Fruit fly (Drosophila melanogaster) whole organism, embryonic: ENCODE measurements around the gene Amacr.

Experiments
- CG11398 ChIP-seq: fragments of 200-800 bp; sonication (Bioruptor generic); optimal IDR thresholded peaks from 2 replicates; lab custom pipeline; 2016; ENCODE audit warnings: missing biosample characterization, missing genetic modification characterization
- CG11504 ChIP-seq: fragments of 200-800 bp; sonication (Bioruptor generic); optimal IDR thresholded peaks from 3 replicates; lab custom pipeline; 2019; ENCODE audit warnings: missing biosample characterization, mild to moderate bottlenecking, missing genetic modification characterization, moderate library complexity
- CG12104 ChIP-seq: fragments of 200-800 bp; sonication (Bioruptor generic); optimal IDR thresholded peaks from 3 replicates; lab custom pipeline; 2016; ENCODE audit warnings: missing biosample characterization, missing genetic modification characterization
- CG12219 ChIP-seq: fragments of 200-800 bp; sonication (Bioruptor generic); optimal IDR thresholded peaks from 3 replicates; lab custom pipeline; 2018; ENCODE audit warnings: missing biosample characterization, mild to moderate bottlenecking, missing genetic modification characterization
- CG15514 ChIP-seq: fragments of 200-800 bp; sonication (Bioruptor generic); optimal IDR thresholded peaks from 3 replicates; lab custom pipeline; 2017; ENCODE audit warnings: missing biosample characterization, missing genetic modification characterization, mild to moderate bottlenecking, moderate library complexity, missing genetic modification reagents
- CG1602 ChIP-seq: fragments of 200-800 bp; sonication (Bioruptor generic); optimal IDR thresholded peaks from 3 replicates; lab custom pipeline; 2016; ENCODE audit warnings: missing biosample characterization, missing genetic modification characterization
- CG1647 ChIP-seq: fragments of 200-800 bp; sonication (Bioruptor generic); optimal IDR thresholded peaks from 3 replicates; lab custom pipeline; 2016; ENCODE audit warnings: missing biosample characterization, missing genetic modification characterization
- CG1792 ChIP-seq: fragments of 200-800 bp; sonication (Bioruptor generic); optimal IDR thresholded peaks from 2 replicates; lab custom pipeline; 2016; ENCODE audit warnings: missing biosample characterization, missing genetic modification characterization
- CG18011 ChIP-seq: fragments of 200-800 bp; sonication (Bioruptor generic); optimal IDR thresholded peaks from 2 replicates; lab custom pipeline; 2017; ENCODE audit warnings: missing biosample characterization, missing genetic modification characterization, mild to moderate bottlenecking, moderate library complexity, missing genotype
- CG4707 ChIP-seq: fragments of 200-800 bp; sonication (Bioruptor generic); optimal IDR thresholded peaks from 2 replicates; lab custom pipeline; 2018; ENCODE audit warnings: missing biosample characterization, mild to moderate bottlenecking, missing genetic modification characterization, moderate library complexity
- CG5953 ChIP-seq: fragments of 200-800 bp; sonication (Bioruptor generic); IDR thresholded peaks from 2 replicates; pipeline ENCODE4 v1.3.6; 2022; ENCODE audit warnings: missing biosample characterization, missing genetic modification characterization
- CG8290 ChIP-seq, 3 experiments: fragments of 200-800 bp; sonication (Bioruptor generic); optimal IDR thresholded peaks; 2 replicates each; lab custom pipeline; 2016 to 2019; ENCODE audit warnings: missing biosample characterization in 3 of 3, missing genetic modification characterization in 3 of 3, mild to moderate bottlenecking in 2 of 3, moderate library complexity in 1 of 3
- CG8924 ChIP-seq: fragments of 200-800 bp; optimal IDR thresholded peaks from 3 replicates; lab custom pipeline; 2019; ENCODE audit warnings: missing biosample characterization, mild to moderate bottlenecking, missing genetic modification characterization, moderate library complexity
- CG9876 ChIP-seq: fragments of 200-800 bp; sonication (Bioruptor generic); optimal IDR thresholded peaks from 2 replicates; lab custom pipeline; 2016; ENCODE audit warnings: missing biosample characterization, missing genetic modification characterization
- CHES-1-like ChIP-seq: fragments of 200-800 bp; sonication (Bioruptor generic); optimal IDR thresholded peaks from 2 replicates; lab custom pipeline; 2016; ENCODE audit warnings: missing biosample characterization, missing genetic modification characterization
- CoRest ChIP-seq: fragments of 200-800 bp; sonication (Bioruptor generic); optimal IDR thresholded peaks from 3 replicates; lab custom pipeline; 2018; ENCODE audit warnings: missing biosample characterization, mild to moderate bottlenecking, missing genetic modification characterization, moderate library complexity
- Doc2 ChIP-seq: fragments of 200-800 bp; sonication (Bioruptor generic); IDR thresholded peaks from 2 replicates; pipeline ENCODE4 v1.3.6; 2022; ENCODE audit warnings: missing biosample characterization, missing genetic modification characterization
- Doc3 ChIP-seq: fragments of 200-800 bp; sonication (Bioruptor generic); IDR thresholded peaks from 3 replicates; pipeline ENCODE4 v1.3.6; 2022; ENCODE audit warnings: missing biosample characterization, missing genetic modification characterization; ENCODE audit not compliant: partially characterized antibody
- E2f2 ChIP-seq: fragments of 200-800 bp; sonication (Bioruptor generic); IDR thresholded peaks from 2 replicates; pipeline ENCODE4 v1.3.6; 2022; ENCODE audit warnings: missing biosample characterization, missing genetic modification characterization
- Fer1 ChIP-seq: fragments of 200-800 bp; sonication (Bioruptor generic); optimal IDR thresholded peaks from 2 replicates; lab custom pipeline; 2017; ENCODE audit warnings: missing biosample characterization, mild to moderate bottlenecking, missing genetic modification characterization
- Fer3 ChIP-seq: fragments of 200-800 bp; sonication (Bioruptor generic); optimal IDR thresholded peaks from 2 replicates; lab custom pipeline; 2018; ENCODE audit warnings: missing biosample characterization, mild to moderate bottlenecking, missing genetic modification characterization, moderate library complexity
- Hsf ChIP-seq: fragments of 200-800 bp; sonication (Bioruptor generic); optimal IDR thresholded peaks from 3 replicates; lab custom pipeline; 2016; ENCODE audit warnings: missing biosample characterization, missing genetic modification characterization
- Lhr ChIP-seq: fragments of 200-800 bp; sonication (Bioruptor generic); optimal IDR thresholded peaks from 3 replicates; lab custom pipeline; 2017; ENCODE audit warnings: mild to moderate bottlenecking, missing biosample characterization, missing genetic modification reagents, missing genetic modification characterization
- Nf-YC ChIP-seq: fragments of 200-800 bp; optimal IDR thresholded peaks from 3 replicates; lab custom pipeline; 2019; ENCODE audit warnings: missing biosample characterization, mild to moderate bottlenecking, missing genetic modification characterization, moderate library complexity
- Optix ChIP-seq: fragments of 200-800 bp; sonication (Bioruptor generic); IDR thresholded peaks from 3 replicates; pipeline ENCODE4 v1.3.6; 2022; ENCODE audit warnings: missing biosample characterization, missing genetic modification characterization
- Rfx ChIP-seq: fragments of 200-800 bp; sonication (Bioruptor generic); IDR thresholded peaks from 2 replicates; pipeline ENCODE4 v1.3.6; 2022; ENCODE audit warnings: missing biosample characterization, missing genetic modification characterization
- Sin3A ChIP-seq: fragments of >200 bp; optimal IDR thresholded peaks from 2 replicates; lab custom pipeline; 2018
- Sry-δ ChIP-seq: fragments of 200-800 bp; sonication (Bioruptor generic); optimal IDR thresholded peaks from 2 replicates; lab custom pipeline; 2016; ENCODE audit warnings: missing biosample characterization, missing genetic modification characterization
- ash1 ChIP-seq: fragments of 200-800 bp; sonication (Bioruptor generic); optimal IDR thresholded peaks from 2 replicates; lab custom pipeline; 2018; ENCODE audit warnings: missing biosample characterization, mild to moderate bottlenecking, missing genetic modification characterization
- cwo ChIP-seq: fragments of 200-800 bp; sonication (Bioruptor generic); optimal IDR thresholded peaks from 3 replicates; lab custom pipeline; 2017; ENCODE audit warnings: missing biosample characterization, missing genetic modification characterization, mild to moderate bottlenecking, moderate library complexity, missing genetic modification reagents
- disco-r ChIP-seq: fragments of 200-800 bp; sonication (Bioruptor generic); optimal IDR thresholded peaks from 2 replicates; lab custom pipeline; 2016; ENCODE audit warnings: missing biosample characterization, missing genetic modification characterization
- dm ChIP-seq: fragments of 200-800 bp; sonication (Bioruptor generic); optimal IDR thresholded peaks from 3 replicates; lab custom pipeline; 2016; ENCODE audit warnings: missing biosample characterization, missing genetic modification characterization
- dpn ChIP-seq, 2 experiments: fragments of 200-800 bp; sonication (Bioruptor generic); optimal IDR thresholded peaks; 3 replicates each; lab custom pipeline; 2016; ENCODE audit warnings: missing biosample characterization in 2 of 2, missing genetic modification characterization in 2 of 2
- emc ChIP-seq: fragments of 200-800 bp; sonication (Bioruptor generic); optimal IDR thresholded peaks from 2 replicates; lab custom pipeline; 2016; ENCODE audit warnings: missing biosample characterization, missing genetic modification characterization
- en ChIP-seq: fragments of 200-800 bp; sonication (Bioruptor generic); optimal IDR thresholded peaks from 2 replicates; lab custom pipeline; 2016; ENCODE audit warnings: missing biosample characterization, missing genetic modification characterization
- fd96Cb ChIP-seq: fragments of 200-800 bp; sonication (Bioruptor generic); optimal IDR thresholded peaks from 2 replicates; lab custom pipeline; 2018; ENCODE audit warnings: missing biosample characterization, mild to moderate bottlenecking, missing genetic modification characterization, moderate library complexity
- grau ChIP-seq: fragments of 200-800 bp; optimal IDR thresholded peaks from 3 replicates; lab custom pipeline; 2019; ENCODE audit warnings: missing biosample characterization, mild to moderate bottlenecking, missing genetic modification characterization, moderate library complexity
- hth ChIP-seq: fragments of >200 bp; optimal IDR thresholded peaks from 2 replicates; lab custom pipeline; 2017; ENCODE audit warnings: inconsistent platforms
- knrl ChIP-seq: fragments of 200-800 bp; sonication (Bioruptor generic); IDR thresholded peaks from 3 replicates; pipeline ENCODE4 v1.3.6; 2022; ENCODE audit warnings: missing biosample characterization, missing genetic modification characterization; ENCODE audit not compliant: partially characterized antibody
- lilli ChIP-seq: fragments of 200-800 bp; sonication (Bioruptor generic); optimal IDR thresholded peaks from 3 replicates; lab custom pipeline; 2016; ENCODE audit warnings: missing biosample characterization, missing genetic modification characterization
- lmd ChIP-seq: fragments of 200-800 bp; sonication (Bioruptor generic); IDR thresholded peaks from 2 replicates; pipeline ENCODE4 v1.3.6; 2022; ENCODE audit warnings: missing biosample characterization, missing genetic modification characterization
- mirr ChIP-seq: fragments of 200-800 bp; sonication (Bioruptor generic); optimal IDR thresholded peaks from 3 replicates; lab custom pipeline; 2018; ENCODE audit warnings: missing biosample characterization, mild to moderate bottlenecking, missing genetic modification characterization
- otp ChIP-seq: fragments of 200-800 bp; sonication (Bioruptor generic); IDR thresholded peaks from 3 replicates; pipeline ENCODE4, ENCODE4 v1.3.6; 2022; ENCODE audit warnings: missing biosample characterization, missing genetic modification characterization
- pan ChIP-seq, 4 experiments: fragments of >200 bp in 3 of 4; fragments of 200-800 bp in 1 of 4; sonication (Bioruptor generic) in 1 of 4; optimal IDR thresholded peaks in 3 of 4; IDR thresholded peaks in 1 of 4; 2 replicates each; pipeline versions ENCODE4 v1.3.6 to Lab custom; 2017 to 2022; ENCODE audit warnings: missing biosample characterization in 2 of 4, missing genetic modification characterization in 2 of 4, mixed read lengths in 1 of 4
- pfk ChIP-seq: fragments of 200-800 bp; sonication (Bioruptor generic); optimal IDR thresholded peaks from 2 replicates; lab custom pipeline; 2018; ENCODE audit warnings: missing biosample characterization, mild to moderate bottlenecking, missing genetic modification characterization, moderate library complexity
- psq ChIP-seq: fragments of 200-800 bp; sonication (Bioruptor generic); optimal IDR thresholded peaks from 2 replicates; lab custom pipeline; 2017; ENCODE audit warnings: missing biosample characterization, missing genetic modification characterization
- ranshi ChIP-seq: fragments of 200-800 bp; sonication (Bioruptor generic); IDR thresholded peaks from 2 replicates; pipeline ENCODE4 v1.3.6; 2022; ENCODE audit warnings: missing biosample characterization, missing genetic modification characterization
- sd ChIP-seq: fragments of 200-800 bp; sonication (Bioruptor generic); optimal IDR thresholded peaks from 3 replicates; lab custom pipeline; 2018; ENCODE audit warnings: missing biosample characterization, mild to moderate bottlenecking, missing genetic modification characterization, moderate library complexity
- vfl ChIP-seq: fragments of 200-800 bp; sonication (Bioruptor generic); optimal IDR thresholded peaks from 2 replicates; lab custom pipeline; 2016; ENCODE audit warnings: missing biosample characterization, missing genetic modification characterization
- vvl ChIP-seq: fragments of 200-800 bp; sonication (Bioruptor generic); IDR thresholded peaks from 2 replicates; pipeline ENCODE4 v1.3.6; 2022; ENCODE audit warnings: missing biosample characterization, missing genetic modification characterization

The Amacr gene

DNA sequence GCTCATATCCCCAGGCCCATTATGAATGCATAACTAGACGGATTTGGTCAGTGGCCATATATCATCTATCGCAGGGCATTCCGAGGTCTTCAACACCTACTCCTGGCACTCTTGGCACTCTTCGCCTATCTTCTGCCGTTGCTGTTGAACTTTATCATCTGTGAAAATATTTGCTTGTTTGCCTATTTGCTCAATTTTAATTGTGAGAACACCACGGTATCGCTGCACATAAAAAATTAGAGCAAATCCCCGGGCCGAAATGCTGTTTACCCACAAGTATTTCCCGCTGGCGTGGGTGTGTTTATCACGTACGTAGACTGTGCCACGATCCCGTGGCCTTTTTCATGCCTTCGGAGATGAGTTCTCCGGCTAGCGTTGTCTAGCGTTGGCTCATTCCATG, 28.6 kb upstream of the Amacr start (continued):
- peak; percentile 38; the same call in 1 of the 3 replicates for TF ChIP-seq Optix (GFP tag; lab: Robert Waterston, UW)
- peak; percentile 87 for TF ChIP-seq ash1 (GFP tag; lab: Kevin White, UChicago)
- TF ChIP-seq vvl (GFP tag; lab: Robert Waterston, UW), result peak; percentile 39; the same call in 1 of the 2 replicates
- peak; percentile 20 for TF ChIP-seq Nf-YC
- TF ChIP-seq CG8290 (GFP tag; optimal IDR thresholded peaks at IDR 0.05; lab: Kevin White, UChicago), result peak; percentile 19
- TF ChIP-seq CG8290 (tag; optimal IDR thresholded peaks at IDR 0.05; lab: Kevin White, UChicago), result peak; percentile 57 to 94
- TF ChIP-seq CG1647 (GFP tag; lab: Kevin White, UChicago), result peak; percentile 7
- peak; percentile 36 for TF ChIP-seq CoRest
- TF ChIP-seq Sin3A (lab: Kevin White, UChicago), result no peak
- TF ChIP-seq CG1792 (GFP tag; lab: Kevin White, UChicago), result peak; percentile 59
- no peak for TF ChIP-seq hth (lab: Kevin White, UChicago)
- peak; percentile 57 for TF ChIP-seq Fer3 (tag; lab: Kevin White, UChicago)
- TF ChIP-seq vfl, result no peak
- peak; percentile 74; the same call in 2 of the 3 replicates for TF ChIP-seq otp (GFP tag; lab: Robert Waterston, UW)
- peak; percentile 66 for TF ChIP-seq disco-r (GFP tag; lab: Kevin White, UChicago)
- peak; percentile 7 to 46 for TF ChIP-seq dpn (GFP tag; optimal IDR thresholded peaks at IDR 0.05; lab: Kevin White, UChicago)
- TF ChIP-seq CHES-1-like, result peak; percentile 63
- TF ChIP-seq pfk (GFP tag; lab: Kevin White, UChicago), result peak; percentile 47
- TF ChIP-seq CG12219, result peak; percentile 51
- TF ChIP-seq E2f2 (GFP tag; lab: Robert Waterston, UW), result no peak
- TF ChIP-seq ranshi (GFP tag; lab: Robert Waterston, UW), result peak; percentile 53; the same call in 1 of the 2 replicates
- peak; percentile 47 for TF ChIP-seq sd (tag; lab: Kevin White, UChicago)
- peak; percentile 39 for TF ChIP-seq cwo (GFP tag; lab: Kevin White, UChicago)
- peak; percentile 52 for TF ChIP-seq CG11504
- TF ChIP-seq CG18011 (GFP tag; lab: Kevin White, UChicago), result peak; percentile 4
- TF ChIP-seq CG1602, result peak; percentile 13
- peak; percentile 52; the same call in 1 of the 2 replicates for TF ChIP-seq CG5953 (GFP tag; lab: Robert Waterston, UW)
- peak; percentile 18 for TF ChIP-seq fd96Cb (tag; lab: Kevin White, UChicago)
- TF ChIP-seq lmd (GFP tag; lab: Robert Waterston, UW), result no peak
- no peak for TF ChIP-seq pan (optimal IDR thresholded peaks at IDR 0.05; lab: Kevin White, UChicago)
- TF ChIP-seq pan (GFP tag; optimal IDR thresholded peaks at IDR 0.05 in 1 of 2, IDR thresholded peaks at IDR 0.05 in 1 of 2), result peak in 1 of 2 experiments; percentile 43
- TF ChIP-seq mirr (GFP tag; lab: Kevin White, UChicago), result peak; percentile 55
- peak; percentile 71 for TF ChIP-seq CG15514 (GFP tag; lab: Kevin White, UChicago)
- TF ChIP-seq Doc3 (GFP tag; lab: Robert Waterston, UW), result no peak
- no peak for TF ChIP-seq emc (GFP tag; lab: Kevin White, UChicago)
- peak; percentile 42; the same call in 1 of the 2 replicates for TF ChIP-seq Rfx
- TF ChIP-seq CG11398 (GFP tag; lab: Kevin White, UChicago), result peak; percentile 75
- no peak for TF ChIP-seq CG9876 (GFP tag; lab: Kevin White, UChicago)
- no peak for TF ChIP-seq Doc2
- TF ChIP-seq CG12104 (GFP tag; lab: Kevin White, UChicago), result peak; percentile 73
- peak; percentile 38 for TF ChIP-seq Hsf (GFP tag; lab: Kevin White, UChicago)
- peak; percentile 61 for TF ChIP-seq CG4707 (GFP tag; lab: Kevin White, UChicago)
- peak; percentile 1 for TF ChIP-seq en (GFP tag; lab: Kevin White, UChicago)
- TF ChIP-seq CG8924 (tag; lab: Kevin White, UChicago), result peak; percentile 70
- peak; percentile 26 for TF ChIP-seq lilli (GFP tag; lab: Kevin White, UChicago)
- TF ChIP-seq Fer1, result peak; percentile 75
- peak; percentile 0 for TF ChIP-seq Sry-δ (GFP tag; lab: Kevin White, UChicago)
- TF ChIP-seq Lhr (GFP tag; lab: Kevin White, UChicago), result peak; percentile 35
- TF ChIP-seq psq, result no peak
- no peak for TF ChIP-seq dm (GFP tag; lab: Kevin White, UChicago)
- TF ChIP-seq grau (tag; lab: Kevin White, UChicago), result peak; percentile 39
- no peak for TF ChIP-seq knrl (GFP tag; lab: Robert Waterston, UW)
